Worm (Caenorhabditis elegans) whole organism, L1 larva: ENCODE data around the gene calu-1.

Source experiments
- C04F5.9 ChIP-seq: sonication (generic microtip); optimal IDR thresholded peaks from 2 replicates; lab custom pipeline; 2016; ENCODE audit warnings: missing genetic modification characterization, missing compliant biosample characterization
- C16A3.4 ChIP-seq: fragments of 150-350 bp; optimal IDR thresholded peaks from 2 replicates; lab custom pipeline; 2014; ENCODE audit warnings: missing biosample characterization, missing genetic modification characterization
- F16B12.6 ChIP-seq: fragments of 150-350 bp; optimal IDR thresholded peaks from 2 replicates; lab custom pipeline; 2014; ENCODE audit warnings: missing biosample characterization, missing genetic modification characterization
- alr-1 ChIP-seq: fragments of 200-800 bp; sonication (Bioruptor generic); optimal IDR thresholded peaks from 2 replicates; lab custom pipeline; 2018; ENCODE audit warnings: borderline replicate concordance, mild to moderate bottlenecking, missing genetic modification characterization, missing compliant biosample characterization
- aly-2 ChIP-seq: fragments of 150-350 bp; optimal IDR thresholded peaks from 2 replicates; lab custom pipeline; 2014; ENCODE audit warnings: missing biosample characterization, missing genetic modification characterization
- blmp-1 ChIP-seq: fragments of 150-350 bp; optimal IDR thresholded peaks from 2 replicates; lab custom pipeline; 2014; ENCODE audit warnings: missing biosample characterization, missing genetic modification characterization
- ceh-82 ChIP-seq, 3 experiments: fragments of 150-350 bp in 1 of 3; sonication (generic microtip) in 2 of 3; optimal IDR thresholded peaks; 2 replicates each; lab custom pipeline; 2014 to 2017; ENCODE audit warnings: missing biosample characterization in 3 of 3, missing genetic modification characterization in 3 of 3
- ces-1 ChIP-seq: fragments of 150-350 bp; optimal IDR thresholded peaks from 2 replicates; lab custom pipeline; 2014; ENCODE audit warnings: missing biosample characterization, missing genetic modification reagents, missing genetic modification characterization
- dpl-1 ChIP-seq, 3 experiments: fragments of 150-350 bp in 2 of 3; sonication (generic microtip) in 1 of 3; optimal IDR thresholded peaks; 2 replicates each; lab custom pipeline; 2014 to 2017; ENCODE audit warnings: missing biosample characterization in 3 of 3, missing genetic modification characterization in 3 of 3, missing genetic modification reagents in 3 of 3
- efl-1 ChIP-seq, 4 experiments: fragments of 150-350 bp; optimal IDR thresholded peaks in 3 of 4; peaks in 1 of 4; 1 replicate in 1 of 4; 2 replicates in 3 of 4; lab custom pipeline; 2014; ENCODE audit warnings: missing biosample characterization in 2 of 4, missing genetic modification characterization in 2 of 4, missing genetic modification reagents in 2 of 4
- efl-3 ChIP-seq: fragments of 200-800 bp; sonication (Bioruptor generic); optimal IDR thresholded peaks from 2 replicates; lab custom pipeline; 2018; ENCODE audit warnings: mild to moderate bottlenecking, missing genetic modification characterization, missing compliant biosample characterization
- egl-13 ChIP-seq: sonication (generic microtip); optimal IDR thresholded peaks from 2 replicates; lab custom pipeline; 2016; ENCODE audit warnings: missing genotype, missing genetic modification reagents, missing genetic modification characterization, missing compliant biosample characterization
- fkh-8 ChIP-seq: sonication (generic microtip); optimal IDR thresholded peaks from 2 replicates; lab custom pipeline; 2016; ENCODE audit warnings: mild to moderate bottlenecking, missing genetic modification characterization, missing compliant biosample characterization
- fos-1 ChIP-seq: fragments of 150-350 bp; optimal IDR thresholded peaks from 2 replicates; lab custom pipeline; 2014; ENCODE audit warnings: missing biosample characterization, missing genetic modification characterization
- hlh-4 ChIP-seq: sonication (generic microtip); optimal IDR thresholded peaks from 2 replicates; lab custom pipeline; 2016; ENCODE audit warnings: mild to moderate bottlenecking, missing genetic modification characterization, missing compliant biosample characterization
- hpl-2 ChIP-seq: fragments of 150-350 bp; optimal IDR thresholded peaks from 2 replicates; lab custom pipeline; 2014; ENCODE audit warnings: missing biosample characterization, missing genetic modification reagents, missing genetic modification characterization
- irx-1 ChIP-seq: sonication (generic microtip); optimal IDR thresholded peaks from 2 replicates; lab custom pipeline; 2016; ENCODE audit warnings: missing genetic modification characterization, missing compliant biosample characterization
- isw-1 ChIP-seq: fragments of 200-800 bp; sonication (Bioruptor generic); IDR thresholded peaks from 2 replicates; pipeline ENCODE4 v1.3.6; 2022; ENCODE audit warnings: missing genetic modification characterization, missing compliant biosample characterization
- jun-1 ChIP-seq: fragments of 150-350 bp; optimal IDR thresholded peaks from 2 replicates; lab custom pipeline; 2014; ENCODE audit warnings: missing biosample characterization, missing genetic modification reagents, missing genetic modification characterization
- lin-13 ChIP-seq: fragments of 150-350 bp; optimal IDR thresholded peaks from 2 replicates; lab custom pipeline; 2014; ENCODE audit warnings: missing biosample characterization, missing genetic modification reagents, missing genetic modification characterization
- lin-15B ChIP-seq: fragments of 150-350 bp; sonication (generic microtip); optimal IDR thresholded peaks from 3 replicates; lab custom pipeline; 2014; ENCODE audit warnings: missing biosample characterization, missing genetic modification characterization
- lin-35 ChIP-seq, 2 experiments: fragments of 150-350 bp; optimal IDR thresholded peaks; 2 replicates each; lab custom pipeline; 2014; ENCODE audit warnings: missing biosample characterization in 2 of 2, missing genetic modification characterization in 2 of 2, missing genetic modification reagents in 2 of 2
- lir-3 ChIP-seq: sonication (generic microtip); optimal IDR thresholded peaks from 2 replicates; lab custom pipeline; 2016; ENCODE audit warnings: mild to moderate bottlenecking, missing genetic modification characterization, moderate library complexity, missing compliant biosample characterization; ENCODE audit not compliant: poor library complexity
- mdl-1 ChIP-seq, 2 experiments: fragments of 150-350 bp; optimal IDR thresholded peaks; 2 replicates each; lab custom pipeline; 2014 to 2017; ENCODE audit warnings: missing biosample characterization in 2 of 2, missing genetic modification characterization in 2 of 2, inconsistent platforms in 1 of 2
- mef-2 ChIP-seq: fragments of 150-350 bp; optimal IDR thresholded peaks from 2 replicates; lab custom pipeline; 2014; ENCODE audit warnings: missing biosample characterization, missing genetic modification characterization
- mep-1 ChIP-seq: fragments of 150-350 bp; optimal IDR thresholded peaks from 2 replicates; lab custom pipeline; 2014; ENCODE audit warnings: missing biosample characterization, missing genetic modification characterization
- nhr-19 ChIP-seq: fragments of 200-800 bp; sonication (Bioruptor generic); conservative IDR thresholded peaks from 2 replicates; pipeline ENCODE4 v1.3.6; 2022; ENCODE audit warnings: missing genetic modification characterization, missing compliant biosample characterization
- nhr-20 ChIP-seq: sonication (generic microtip); optimal IDR thresholded peaks from 2 replicates; lab custom pipeline; 2016; ENCODE audit warnings: mild to moderate bottlenecking, missing genetic modification characterization, missing compliant biosample characterization
- nhr-237 ChIP-seq: fragments of 150-350 bp; optimal IDR thresholded peaks from 2 replicates; lab custom pipeline; 2014; ENCODE audit warnings: missing biosample characterization, missing genetic modification characterization
- nhr-28 ChIP-seq: fragments of 150-350 bp; optimal IDR thresholded peaks from 2 replicates; lab custom pipeline; 2014; ENCODE audit warnings: missing biosample characterization, missing genetic modification characterization
- nhr-47 ChIP-seq: sonication (generic microtip); optimal IDR thresholded peaks from 2 replicates; lab custom pipeline; 2016; ENCODE audit warnings: mild to moderate bottlenecking, missing genetic modification characterization, moderate library complexity, missing compliant biosample characterization
- nhr-71 ChIP-seq: sonication (generic microtip); optimal IDR thresholded peaks from 2 replicates; lab custom pipeline; 2016; ENCODE audit warnings: mild to moderate bottlenecking, missing genetic modification characterization, moderate library complexity, missing compliant biosample characterization
- nhr-77 ChIP-seq: fragments of 150-350 bp; optimal IDR thresholded peaks from 2 replicates; lab custom pipeline; 2014; ENCODE audit warnings: missing biosample characterization, missing genetic modification characterization
- pag-3 ChIP-seq: sonication (generic microtip); optimal IDR thresholded peaks from 2 replicates; lab custom pipeline; 2017; ENCODE audit warnings: missing genetic modification characterization, mild to moderate bottlenecking, missing compliant biosample characterization, antibody characterized with exemption, borderline replicate concordance; ENCODE audit not compliant: insufficient read depth
- pax-3 ChIP-seq: fragments of 200-800 bp; sonication (Bioruptor generic); optimal IDR thresholded peaks from 2 replicates; lab custom pipeline; 2018; ENCODE audit warnings: mild to moderate bottlenecking, missing genetic modification characterization, moderate library complexity, missing compliant biosample characterization
- pqm-1 ChIP-seq: sonication (generic microtip); optimal IDR thresholded peaks from 3 replicates; lab custom pipeline; 2017; ENCODE audit warnings: missing biosample characterization, missing genetic modification characterization
- rnt-1 ChIP-seq: sonication (generic microtip); optimal IDR thresholded peaks from 2 replicates; lab custom pipeline; 2016; ENCODE audit warnings: mild to moderate bottlenecking, missing genetic modification characterization, moderate library complexity, missing compliant biosample characterization
- skn-1 ChIP-seq: fragments of 150-350 bp; optimal IDR thresholded peaks from 2 replicates; lab custom pipeline; 2014; ENCODE audit warnings: missing biosample characterization, missing genetic modification characterization
- snpc-4 ChIP-seq: fragments of 150-350 bp; optimal IDR thresholded peaks from 2 replicates; lab custom pipeline; 2014; ENCODE audit warnings: missing biosample characterization, missing genetic modification characterization
- snu-23 ChIP-seq: sonication (generic microtip); optimal IDR thresholded peaks from 2 replicates; lab custom pipeline; 2016; ENCODE audit warnings: missing genetic modification characterization, missing compliant biosample characterization
- sox-4 ChIP-seq: sonication (generic microtip); optimal IDR thresholded peaks from 2 replicates; lab custom pipeline; 2016; ENCODE audit warnings: missing genetic modification characterization, missing compliant biosample characterization
- sptf-1 ChIP-seq: fragments of 150-350 bp; optimal IDR thresholded peaks from 2 replicates; lab custom pipeline; 2014; ENCODE audit warnings: missing biosample characterization, missing genetic modification characterization
- sup-37 ChIP-seq: fragments of 200-800 bp; sonication (Bioruptor generic); optimal IDR thresholded peaks from 2 replicates; lab custom pipeline; 2018; ENCODE audit warnings: mild to moderate bottlenecking, missing genetic modification characterization, missing compliant biosample characterization
- swsn-7 ChIP-seq: sonication (generic microtip); optimal IDR thresholded peaks from 2 replicates; lab custom pipeline; 2016; ENCODE audit warnings: missing genetic modification characterization, missing compliant biosample characterization
- tbx-2 ChIP-seq: sonication (generic microtip); optimal IDR thresholded peaks from 2 replicates; lab custom pipeline; 2016; ENCODE audit warnings: missing genetic modification characterization, missing compliant biosample characterization
- tlp-1 ChIP-seq: fragments of 150-350 bp; optimal IDR thresholded peaks from 2 replicates; lab custom pipeline; 2014; ENCODE audit warnings: missing biosample characterization, missing genetic modification characterization
- unc-130 ChIP-seq: fragments of 150-350 bp; optimal IDR thresholded peaks from 2 replicates; lab custom pipeline; 2017; ENCODE audit warnings: missing biosample characterization, missing genetic modification characterization, inconsistent platforms
- unc-30 ChIP-seq: sonication (generic microtip); optimal IDR thresholded peaks from 2 replicates; lab custom pipeline; 2017; ENCODE audit warnings: missing biosample characterization, missing genetic modification characterization
- unc-62 ChIP-seq: fragments of 150-350 bp; optimal IDR thresholded peaks from 2 replicates; lab custom pipeline; 2014; ENCODE audit warnings: missing biosample characterization, missing genetic modification reagents, missing genetic modification characterization
- unc-86 ChIP-seq: sonication (generic microtip); optimal IDR thresholded peaks from 2 replicates; lab custom pipeline; 2016; ENCODE audit warnings: missing genetic modification characterization, missing compliant biosample characterization
- unc-98 ChIP-seq: fragments of 200-800 bp; sonication (Bioruptor generic); IDR thresholded peaks from 2 replicates; pipeline ENCODE4 v1.3.6; 2022; ENCODE audit warnings: missing genetic modification characterization, missing compliant biosample characterization
- vab-15 ChIP-seq: sonication (generic microtip); optimal IDR thresholded peaks from 2 replicates; lab custom pipeline; 2017; ENCODE audit warnings: missing genotype, mild to moderate bottlenecking, missing genetic modification characterization, missing compliant biosample characterization
- ztf-4 ChIP-seq: fragments of 150-350 bp; optimal IDR thresholded peaks from 2 replicates; lab custom pipeline; 2014; ENCODE audit warnings: missing biosample characterization, missing genetic modification characterization

calu-1 gene

DNA sequence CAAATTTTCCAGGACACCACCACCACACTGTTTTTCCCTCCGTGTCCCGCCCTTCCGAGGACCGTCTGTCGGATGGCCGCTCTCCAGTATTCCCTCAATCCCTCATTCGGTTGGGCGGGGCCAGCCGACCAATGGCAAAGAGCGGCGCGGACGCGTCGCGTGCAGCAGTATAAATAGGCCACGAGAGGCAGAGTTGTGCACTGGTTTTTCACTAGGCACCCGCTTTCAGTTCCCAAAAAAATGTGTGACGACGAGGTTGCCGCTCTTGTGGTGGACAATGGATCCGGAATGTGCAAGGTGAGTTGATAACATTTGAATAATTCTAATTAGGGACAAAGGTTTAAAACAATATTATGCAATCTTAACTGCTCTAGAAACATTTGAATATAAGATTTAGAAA, 10.3 kb downstream of the calu-1 start, which contains the start of gene act-4:
TSS of gene act-4 (plus strand) at position 200 of the 400 bp plus-strand sequence.
- peak in 1 of 2 experiments; percentile 45 for TF ChIP-seq lin-35 (GFP tag; optimal IDR thresholded peaks at IDR 0.05; lab: Kevin White, UChicago)
- TF ChIP-seq pax-3 (tag; lab: Kevin White, UChicago) = no peak
- peak; percentile 64 for TF ChIP-seq nhr-19 (GFP tag; lab: Robert Waterston, UW)
- peak; percentile 82 for TF ChIP-seq nhr-71 (tag; lab: Kevin White, UChicago)
- TF ChIP-seq rnt-1 = peak; percentile 80
- TF ChIP-seq jun-1 = peak; percentile 43
- TF ChIP-seq snu-23 (GFP tag; lab: Kevin White, UChicago) = peak; percentile 79
- no peak for TF ChIP-seq vab-15 (tag; lab: Kevin White, UChicago)
- TF ChIP-seq unc-30 (tag; lab: Kevin White, UChicago) = no peak
- peak in 2 of 3 experiments; percentile 29 to 76 for TF ChIP-seq ceh-82 (tag; optimal IDR thresholded peaks at IDR 0.05; lab: Kevin White, UChicago)
- TF ChIP-seq pag-3 = no peak
- TF ChIP-seq mef-2 (tag; lab: Kevin White, UChicago) = no peak
- no peak for TF ChIP-seq ces-1
- TF ChIP-seq efl-1 (optimal IDR thresholded peaks at IDR 0.05; lab: Kevin White, UChicago) = peak; percentile 6 to 25
- peak in 1 of 2 experiments; percentile 31 for TF ChIP-seq efl-1 (GFP tag; optimal IDR thresholded peaks at IDR 0.05 in 1 of 2; lab: Kevin White, UChicago)
- TF ChIP-seq dpl-1 (GFP tag; optimal IDR thresholded peaks at IDR 0.05; lab: Kevin White, UChicago) = peak in 2 of 3 experiments; percentile 17 to 20
- no peak for TF ChIP-seq unc-130 (tag; lab: Kevin White, UChicago)
- TF ChIP-seq unc-62 = no peak
- no peak for TF ChIP-seq sox-4 (tag; lab: Kevin White, UChicago)
- TF ChIP-seq mdl-1 (tag; optimal IDR thresholded peaks at IDR 0.05; lab: Kevin White, UChicago) = peak in 1 of 2 experiments; percentile 27
- TF ChIP-seq F16B12.6 = no peak
- peak; percentile 20 for TF ChIP-seq C16A3.4 (tag; lab: Kevin White, UChicago)
- peak; percentile 6 for TF ChIP-seq C04F5.9 (tag; lab: Kevin White, UChicago)
- no peak for TF ChIP-seq sptf-1 (tag; lab: Kevin White, UChicago)
- TF ChIP-seq fkh-8 = peak; percentile 78
- TF ChIP-seq alr-1 = no peak
- no peak for TF ChIP-seq lin-13 (GFP tag; lab: Kevin White, UChicago)
- TF ChIP-seq irx-1 (tag; lab: Kevin White, UChicago) = peak; percentile 71
- peak; percentile 77 for TF ChIP-seq swsn-7 (tag; lab: Kevin White, UChicago)
- TF ChIP-seq lir-3 (tag; lab: Kevin White, UChicago) = peak; percentile 19
- no peak for TF ChIP-seq efl-3
- TF ChIP-seq pqm-1 (tag; lab: Kevin White, UChicago) = no peak
- no peak for TF ChIP-seq nhr-28 (tag; lab: Kevin White, UChicago)
- peak; percentile 59 for TF ChIP-seq ztf-4
- TF ChIP-seq snpc-4 = peak; percentile 11
- no peak for TF ChIP-seq hlh-4 (tag; lab: Kevin White, UChicago)
- TF ChIP-seq mep-1 = peak; percentile 69
- TF ChIP-seq nhr-20 (tag; lab: Kevin White, UChicago) = peak; percentile 65
- peak; percentile 52 for TF ChIP-seq unc-86 (tag; lab: Kevin White, UChicago)
- TF ChIP-seq nhr-47 = peak; percentile 79
- peak; percentile 63 for TF ChIP-seq sup-37 (GFP tag; lab: Kevin White, UChicago)
- peak; percentile 70 for TF ChIP-seq tbx-2
- TF ChIP-seq nhr-237 = no peak
- peak; percentile 7 for TF ChIP-seq egl-13 (tag; lab: Kevin White, UChicago)
- TF ChIP-seq fos-1 (tag; lab: Kevin White, UChicago) = peak; percentile 18
- TF ChIP-seq skn-1 (tag; lab: Kevin White, UChicago) = peak; percentile 27
- no peak for TF ChIP-seq nhr-77
- TF ChIP-seq blmp-1 = no peak
- TF ChIP-seq isw-1 (GFP tag; lab: Robert Waterston, UW) = peak; percentile 44
- TF ChIP-seq hpl-2 (GFP tag; lab: Kevin White, UChicago) = no peak
- no peak for TF ChIP-seq aly-2 (tag; lab: Kevin White, UChicago)
- TF ChIP-seq unc-98 = 0 out of 2 replicates have a peak, but pooled peaks have one; percentile 15
- no peak for TF ChIP-seq tlp-1 (tag; lab: Kevin White, UChicago)
- TF ChIP-seq lin-15B (tag; lab: Kevin White, UChicago) = no peak
